Worm (Caenorhabditis elegans) whole organism, L3 larva: ENCODE measurements around the gene C37C3.18.

ENCODE experiments used
- R02D3.7 ChIP-seq: fragments of 150-350 bp; optimal IDR thresholded peaks from 2 replicates; lab custom pipeline; 2014; ENCODE audit warnings: missing biosample characterization, missing genetic modification characterization
- sea-2 ChIP-seq: fragments of 150-350 bp; sonication (generic microtip); optimal IDR thresholded peaks from 4 replicates; lab custom pipeline; 2014; ENCODE audit warnings: missing biosample characterization, missing genetic modification reagents, missing genetic modification characterization
- zag-1 ChIP-seq: fragments of 150-350 bp; optimal IDR thresholded peaks from 2 replicates; lab custom pipeline; 2014; ENCODE audit warnings: missing biosample characterization, missing genetic modification characterization

ce11 chrV:7876881-7877475 is 22.2 kb downstream of the C37C3.18 start, which contains the start of gene F40A3.3:
- TF ChIP-seq sea-2 (GFP tag; lab: Kevin White, UChicago) (no peak), zag-1 (tag; lab: Kevin White, UChicago) (no peak), R02D3.7 (tag; lab: Kevin White, UChicago) (no peak)
